Fruit fly (Drosophila melanogaster): ENCODE results near the gene Gyc32E.
A peak's percentile ranks its signal among the peaks of the same experiment; 100 is the strongest.

Gyc32E gene

DNA sequence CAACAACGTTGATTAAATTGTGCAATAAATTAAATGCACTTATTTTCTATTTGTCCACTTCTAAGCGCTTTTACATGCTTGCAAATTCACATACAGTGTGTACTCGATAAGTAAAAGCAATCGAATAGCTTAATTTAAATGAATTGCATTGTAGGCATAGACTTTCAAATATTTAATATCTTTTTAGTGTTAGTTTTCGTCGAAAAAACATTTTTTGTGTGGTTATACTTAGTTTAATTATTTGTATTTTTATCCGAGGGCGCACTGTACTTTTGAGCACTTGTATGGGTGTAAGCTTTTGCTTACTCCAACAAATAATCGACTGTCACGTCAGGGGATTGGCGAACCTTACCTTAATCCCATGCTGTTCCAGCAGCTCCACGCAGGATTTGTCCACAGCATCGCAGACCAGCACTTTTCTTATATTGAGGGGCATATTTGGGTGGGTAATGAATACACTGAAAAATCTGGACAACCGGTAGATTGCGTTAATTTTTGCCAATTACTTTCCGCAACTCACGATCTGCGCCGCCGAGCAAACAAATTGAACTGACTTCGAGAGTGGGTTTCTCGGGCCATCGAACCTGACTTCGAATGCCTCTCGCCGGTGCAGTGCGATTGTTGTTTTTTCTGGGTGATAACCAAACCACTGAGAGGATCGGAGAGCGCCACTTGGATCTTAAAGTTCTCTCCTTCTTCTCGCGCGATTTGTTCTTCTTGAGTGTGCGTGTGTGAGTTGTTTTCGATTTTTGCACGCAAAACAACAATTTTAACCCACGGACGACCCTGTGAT lies 6.5 kb upstream of the Gyc32E start, which contains the start of gene CG6287:
CG6287 (minus strand) TSS at position 556 of the 793 bp plus-strand sequence.
- TF ChIP-seq CG33017 (tag; optimal IDR thresholded peaks at IDR 0.05) (peak; percentile 97), Crg-1 (GFP tag; optimal IDR thresholded peaks at IDR 0.05) (peak; percentile 93), CG12768 (GFP tag; optimal IDR thresholded peaks at IDR 0.05) (peak; percentile 95), CG11617 (GFP tag; optimal IDR thresholded peaks at IDR 0.05) (peak; percentile 94), toe (GFP tag; optimal IDR thresholded peaks at IDR 0.05) (peak; percentile 95), Clk (GFP tag; optimal IDR thresholded peaks at IDR 0.05) (peak; percentile 92), CG7045 (GFP tag; optimal IDR thresholded peaks at IDR 0.05) (peak; percentile 97), CG5204 (GFP tag; optimal IDR thresholded peaks at IDR 0.05) (peak; percentile 94), CG14711 (tag; optimal IDR thresholded peaks at IDR 0.05) (peak; percentile 96), Hr96 (GFP tag; optimal IDR thresholded peaks at IDR 0.05) (peak; percentile 88), CG7101 (tag; optimal IDR thresholded peaks at IDR 0.05) (peak; percentile 97), pad (GFP tag; optimal IDR thresholded peaks at IDR 0.05) (peak; percentile 86), CG1620 (GFP tag; optimal IDR thresholded peaks at IDR 0.05) (peak; percentile 92), ovo (GFP tag; optimal IDR thresholded peaks at IDR 0.05) (peak; percentile 75), bab1 (GFP tag; optimal IDR thresholded peaks at IDR 0.05) (peak; percentile 98), tj (GFP tag; optimal IDR thresholded peaks at IDR 0.05) (peak; percentile 94), cnc (optimal IDR thresholded peaks at IDR 0.05) (peak; percentile 78 to 85), kay (GFP tag; ENCODE audit: borderline replicate concordance) (no peak), cic (GFP tag; optimal IDR thresholded peaks at IDR 0.05) (peak; percentile 63), Mnt (GFP tag; optimal IDR thresholded peaks at IDR 0.05) (peak; percentile 66)

dm6 chr2L:11145317-11145716 lies 3.6 kb downstream of the Gyc32E start, which contains the start of gene CG31867:
CG31867 (minus strand) TSS chr2L:11145417.
- TF ChIP-seq Crg-1 (GFP tag; optimal IDR thresholded peaks at IDR 0.05) (no peak), CG33017 (tag; optimal IDR thresholded peaks at IDR 0.05) (no peak), bab1 (GFP tag; optimal IDR thresholded peaks at IDR 0.05) (no peak), cnc (optimal IDR thresholded peaks at IDR 0.05) (no peak), Hr96 (GFP tag; optimal IDR thresholded peaks at IDR 0.05) (no peak), Clk (GFP tag; optimal IDR thresholded peaks at IDR 0.05) (no peak), CG7101 (tag; optimal IDR thresholded peaks at IDR 0.05) (no peak), CG7045 (GFP tag; optimal IDR thresholded peaks at IDR 0.05) (no peak), CG11617 (GFP tag; optimal IDR thresholded peaks at IDR 0.05) (no peak), cic (GFP tag; optimal IDR thresholded peaks at IDR 0.05) (no peak), CG12768 (GFP tag; optimal IDR thresholded peaks at IDR 0.05) (no peak), kay (GFP tag; ENCODE audit: borderline replicate concordance) (no peak)

DNA sequence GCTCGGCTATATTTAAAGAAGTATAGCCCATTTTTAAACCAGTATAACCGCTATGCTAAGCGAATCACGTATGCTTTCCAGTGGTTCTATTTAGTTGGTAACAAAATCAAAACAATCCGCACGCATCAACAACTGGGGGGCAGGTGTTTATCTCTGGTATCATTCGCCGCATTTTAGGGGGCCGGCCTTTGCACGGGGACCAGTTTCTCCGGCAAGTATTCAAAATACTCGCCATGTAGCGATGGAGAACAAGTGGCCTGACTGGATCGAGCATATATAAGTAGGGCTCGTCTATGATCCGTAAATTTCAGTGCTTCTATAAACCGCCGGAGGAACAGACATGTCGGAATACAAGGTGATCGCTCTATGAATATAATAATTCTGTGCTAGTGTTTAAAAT lies 12.8 kb downstream of the Gyc32E start, which contains the start of gene hgo:
hgo (plus strand) TSS at position 301 of the 400 bp plus-strand sequence.
- TF ChIP-seq Hr96 (GFP tag; optimal IDR thresholded peaks at IDR 0.05), result no peak
- no peak for TF ChIP-seq Mnt (GFP tag; optimal IDR thresholded peaks at IDR 0.05)
- TF ChIP-seq CG11617 (GFP tag; optimal IDR thresholded peaks at IDR 0.05), result no peak
- TF ChIP-seq CG1620 (GFP tag; optimal IDR thresholded peaks at IDR 0.05), result no peak
- TF ChIP-seq cic (GFP tag; optimal IDR thresholded peaks at IDR 0.05), result no peak
- no peak for TF ChIP-seq CG7101 (tag; optimal IDR thresholded peaks at IDR 0.05)

dm6 chr2L:11130151-11131008 lies 18.5 kb downstream of the Gyc32E start, which contains the start of the genes RfC38 and CG4751:
RfC38 (minus strand) TSS chr2L:11130645.
CG4751 (plus strand) TSS chr2L:11130737.
- TF ChIP-seq CG11617 (GFP tag; optimal IDR thresholded peaks at IDR 0.05), result peak; percentile 37
- TF ChIP-seq CG12768 (GFP tag; optimal IDR thresholded peaks at IDR 0.05), result no peak
- no peak for TF ChIP-seq CG14711 (tag; optimal IDR thresholded peaks at IDR 0.05)
- TF ChIP-seq ovo (GFP tag; optimal IDR thresholded peaks at IDR 0.05), result peak; percentile 46
- no peak for TF ChIP-seq Mnt (GFP tag; optimal IDR thresholded peaks at IDR 0.05)
- TF ChIP-seq CG1620 (GFP tag; optimal IDR thresholded peaks at IDR 0.05), result no peak
- no peak for TF ChIP-seq CG5204 (GFP tag; optimal IDR thresholded peaks at IDR 0.05)
- TF ChIP-seq CG7101 (tag; optimal IDR thresholded peaks at IDR 0.05), result peak; percentile 19
- TF ChIP-seq kay (GFP tag; ENCODE audit: borderline replicate concordance), result peak; percentile 74
- TF ChIP-seq toe (GFP tag; optimal IDR thresholded peaks at IDR 0.05), result peak; percentile 15
- peak; percentile 10 for TF ChIP-seq bab1 (GFP tag; optimal IDR thresholded peaks at IDR 0.05)

DNA sequence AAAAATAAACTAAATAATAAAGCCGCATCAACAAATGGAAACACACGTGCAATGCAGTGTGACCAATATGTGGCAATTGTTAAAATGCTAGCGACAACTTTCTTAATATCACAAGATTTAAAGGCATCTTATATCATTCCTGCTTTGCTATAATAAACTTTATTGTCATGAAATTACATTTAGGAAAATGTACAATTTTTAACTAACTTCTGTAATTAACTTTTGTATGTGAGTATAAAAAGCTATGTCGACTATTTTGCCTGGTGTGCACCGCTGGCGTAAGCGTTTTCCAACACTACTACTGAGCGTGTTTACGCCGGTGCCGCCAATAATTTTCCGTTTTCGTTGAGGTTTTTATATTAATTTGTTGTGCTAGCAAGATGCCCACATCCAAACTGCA lies 25.4 kb downstream of the Gyc32E start, which contains the start of the genes Csl4 and Nup160:
Csl4 (minus strand) TSS at position 69 of the 400 bp plus-strand sequence.
Nup160 (plus strand) TSS at position 279 of the 400 bp plus-strand sequence.
- TF ChIP-seq cic (GFP tag; optimal IDR thresholded peaks at IDR 0.05) (peak; percentile 13), CG11617 (GFP tag; optimal IDR thresholded peaks at IDR 0.05) (peak; percentile 78), tj (GFP tag; optimal IDR thresholded peaks at IDR 0.05) (peak; percentile 44), CG1620 (GFP tag; optimal IDR thresholded peaks at IDR 0.05) (peak; percentile 87), CG14711 (tag; optimal IDR thresholded peaks at IDR 0.05) (peak; percentile 77), kay (GFP tag; ENCODE audit: borderline replicate concordance) (no peak), Clk (GFP tag; optimal IDR thresholded peaks at IDR 0.05) (no peak), Hr96 (GFP tag; optimal IDR thresholded peaks at IDR 0.05) (peak; percentile 82), cnc (optimal IDR thresholded peaks at IDR 0.05) (no peak), ovo (GFP tag; optimal IDR thresholded peaks at IDR 0.05) (peak; percentile 54), Crg-1 (GFP tag; optimal IDR thresholded peaks at IDR 0.05) (peak; percentile 89), pad (GFP tag; optimal IDR thresholded peaks at IDR 0.05) (peak; percentile 66), CG5204 (GFP tag; optimal IDR thresholded peaks at IDR 0.05) (no peak), CG7045 (GFP tag; optimal IDR thresholded peaks at IDR 0.05) (peak; percentile 30), bab1 (GFP tag; optimal IDR thresholded peaks at IDR 0.05) (peak; percentile 86), CG7101 (tag; optimal IDR thresholded peaks at IDR 0.05) (peak; percentile 86), CG33017 (tag; optimal IDR thresholded peaks at IDR 0.05) (peak; percentile 74), Mnt (GFP tag; optimal IDR thresholded peaks at IDR 0.05) (peak; percentile 99), CG12768 (GFP tag; optimal IDR thresholded peaks at IDR 0.05) (peak; percentile 80), toe (GFP tag; optimal IDR thresholded peaks at IDR 0.05) (no peak)

Measured in whole organism, adult.